Fruit fly (Drosophila melanogaster) whole organism, embryonic: ENCODE data around the gene CG14017.

Experiments used
- CG10267 ChIP-seq: fragments of 200-800 bp; sonication (Bioruptor generic); optimal IDR thresholded peaks from 2 replicates; lab custom pipeline; 2018; ENCODE audit warnings: missing biosample characterization, mild to moderate bottlenecking, missing genetic modification characterization, moderate library complexity
- CG10654 ChIP-seq: fragments of 200-800 bp; sonication (Bioruptor generic); optimal IDR thresholded peaks from 2 replicates; lab custom pipeline; 2016; ENCODE audit warnings: missing biosample characterization, missing genetic modification characterization
- CG12071 ChIP-seq: fragments of 200-800 bp; sonication (Bioruptor generic); optimal IDR thresholded peaks from 3 replicates; lab custom pipeline; 2018; ENCODE audit warnings: missing biosample characterization, mild to moderate bottlenecking, missing genetic modification characterization
- CG12155 ChIP-seq: fragments of 200-800 bp; sonication (Bioruptor generic); optimal IDR thresholded peaks from 3 replicates; lab custom pipeline; 2016; ENCODE audit warnings: missing biosample characterization, missing genetic modification characterization
- CG14441 ChIP-seq: fragments of 200-800 bp; sonication (Bioruptor generic); IDR thresholded peaks from 2 replicates; pipeline ENCODE4 v1.3.6; 2022; ENCODE audit warnings: missing biosample characterization, missing genetic modification characterization
- CG17802 ChIP-seq: fragments of 200-800 bp; sonication (Bioruptor generic); optimal IDR thresholded peaks from 2 replicates; lab custom pipeline; 2018; ENCODE audit warnings: missing biosample characterization, mild to moderate bottlenecking, missing genetic modification characterization, moderate library complexity
- CG18599 ChIP-seq: fragments of 200-800 bp; sonication (Bioruptor generic); optimal IDR thresholded peaks from 3 replicates; lab custom pipeline; 2017; ENCODE audit warnings: missing biosample characterization, missing genetic modification characterization, mild to moderate bottlenecking, moderate library complexity, missing genetic modification reagents
- CG2199 ChIP-seq: fragments of 200-800 bp; sonication (Bioruptor generic); IDR thresholded peaks from 3 replicates; pipeline ENCODE4 v1.3.6; 2022; ENCODE audit warnings: missing biosample characterization, missing genetic modification characterization
- CG31441 ChIP-seq: fragments of 200-800 bp; sonication (Bioruptor generic); IDR thresholded peaks from 2 replicates; pipeline ENCODE4 v1.3.6; 2022; ENCODE audit warnings: missing biosample characterization, missing genetic modification characterization
- CG32772 ChIP-seq: fragments of 200-800 bp; sonication (Bioruptor generic); IDR thresholded peaks from 2 replicates; pipeline ENCODE4 v1.3.6; 2022; ENCODE audit warnings: missing biosample characterization, missing genetic modification characterization
- CG34422 ChIP-seq: fragments of 200-800 bp; sonication (Bioruptor generic); IDR thresholded peaks from 3 replicates; pipeline ENCODE4 v1.3.6; 2022; ENCODE audit warnings: missing biosample characterization, missing genetic modification characterization
- CG8281 ChIP-seq: fragments of 200-800 bp; sonication (Bioruptor generic); optimal IDR thresholded peaks from 2 replicates; lab custom pipeline; 2018; ENCODE audit warnings: missing biosample characterization, mild to moderate bottlenecking, missing genetic modification characterization, moderate library complexity
- CG8359 ChIP-seq: fragments of 200-800 bp; sonication (Bioruptor generic); optimal IDR thresholded peaks from 2 replicates; lab custom pipeline; 2017; ENCODE audit warnings: missing biosample characterization, mild to moderate bottlenecking, missing genetic modification characterization, borderline replicate concordance
- CG8765 ChIP-seq: fragments of 200-800 bp; sonication (Bioruptor generic); IDR thresholded peaks from 2 replicates; pipeline ENCODE4 v1.3.6; 2022; ENCODE audit warnings: missing biosample characterization, missing genetic modification characterization
- CG9817 ChIP-seq: fragments of 200-800 bp; sonication (Bioruptor generic); optimal IDR thresholded peaks from 2 replicates; lab custom pipeline; 2018; ENCODE audit warnings: missing biosample characterization, mild to moderate bottlenecking, missing genetic modification characterization, moderate library complexity
- Dll ChIP-seq: fragments of 200-800 bp; sonication (Bioruptor generic); IDR thresholded peaks from 4 replicates; pipeline ENCODE4 v1.3.6; 2022; ENCODE audit warnings: missing biosample characterization, missing genetic modification characterization; ENCODE audit not compliant: partially characterized antibody
- Eip74EF ChIP-seq, 2 experiments: fragments of 200-800 bp in 1 of 2; fragments of >200 bp in 1 of 2; sonication (Bioruptor generic) in 1 of 2; optimal IDR thresholded peaks; 2 replicates each; lab custom pipeline; 2017 to 2019; ENCODE audit warnings: missing biosample characterization in 2 of 2, missing genetic modification characterization in 2 of 2, mild to moderate bottlenecking in 1 of 2, moderate library complexity in 1 of 2
- Fer3 ChIP-seq: fragments of 200-800 bp; sonication (Bioruptor generic); optimal IDR thresholded peaks from 2 replicates; lab custom pipeline; 2018; ENCODE audit warnings: missing biosample characterization, mild to moderate bottlenecking, missing genetic modification characterization, moderate library complexity
- Hr51 ChIP-seq, 2 experiments: fragments of 200-800 bp; sonication (Bioruptor generic); optimal IDR thresholded peaks; 2 replicates in 1 of 2; 3 replicates in 1 of 2; lab custom pipeline; 2016 to 2018; ENCODE audit warnings: missing biosample characterization in 2 of 2, missing genetic modification characterization in 2 of 2, mild to moderate bottlenecking in 1 of 2, moderate library complexity in 1 of 2
- Lim3 ChIP-seq: fragments of 200-800 bp; sonication (Bioruptor generic); IDR thresholded peaks from 2 replicates; pipeline ENCODE4 v1.3.6; 2022; ENCODE audit warnings: missing biosample characterization, missing genetic modification characterization
- Meics ChIP-seq: fragments of 200-800 bp; sonication (Bioruptor generic); optimal IDR thresholded peaks from 2 replicates; lab custom pipeline; 2017; ENCODE audit warnings: missing biosample characterization, mild to moderate bottlenecking, missing genetic modification characterization
- NFAT ChIP-seq: fragments of 200-800 bp; sonication (Bioruptor generic); IDR thresholded peaks from 2 replicates; pipeline ENCODE4 v1.3.6; 2022; ENCODE audit warnings: missing biosample characterization, missing genetic modification characterization
- Nf-YA ChIP-seq: fragments of 200-800 bp; sonication (Bioruptor generic); IDR thresholded peaks from 2 replicates; pipeline ENCODE4 v1.3.6; 2022; ENCODE audit warnings: missing biosample characterization, missing genetic modification characterization
- Scr ChIP-seq: fragments of 200-800 bp; sonication (Bioruptor generic); IDR thresholded peaks from 2 replicates; pipeline ENCODE4 v1.3.6; 2022; ENCODE audit warnings: missing biosample characterization, missing genetic modification characterization; ENCODE audit not compliant: partially characterized antibody
- Ssrp ChIP-seq: fragments of 200-800 bp; sonication (Bioruptor generic); optimal IDR thresholded peaks from 2 replicates; lab custom pipeline; 2018; ENCODE audit warnings: missing biosample characterization, mild to moderate bottlenecking, missing genetic modification characterization, moderate library complexity
- Taf1 ChIP-seq: fragments of 200-800 bp; sonication (Bioruptor generic); IDR thresholded peaks from 2 replicates; pipeline ENCODE4 v1.3.6; 2022; ENCODE audit warnings: missing biosample characterization, missing genetic modification characterization
- Trl ChIP-seq, 3 experiments: fragments of >200 bp in 2 of 3; fragments of 200-800 bp in 1 of 3; sonication (Bioruptor generic) in 1 of 3; optimal IDR thresholded peaks; 2 replicates in 1 of 3; 3 replicates in 2 of 3; lab custom pipeline; 2016 to 2017; ENCODE audit warnings: missing biosample characterization in 1 of 3, missing genetic modification characterization in 1 of 3
- abd-A ChIP-seq: fragments of 200-800 bp; sonication (Bioruptor generic); optimal IDR thresholded peaks from 3 replicates; lab custom pipeline; 2019; ENCODE audit warnings: missing biosample characterization, mild to moderate bottlenecking, missing genetic modification characterization, moderate library complexity
- bbx ChIP-seq: fragments of 200-800 bp; sonication (Bioruptor generic); IDR thresholded peaks from 2 replicates; pipeline ENCODE4 v1.3.6; 2022; ENCODE audit warnings: missing biosample characterization, missing genetic modification characterization; ENCODE audit not compliant: partially characterized antibody
- chif ChIP-seq, 2 experiments: fragments of 200-800 bp; sonication (Bioruptor generic); optimal IDR thresholded peaks; 3 replicates each; lab custom pipeline; 2016; ENCODE audit warnings: missing biosample characterization in 2 of 2, missing genetic modification characterization in 2 of 2
- chinmo ChIP-seq: fragments of 200-800 bp; sonication (Bioruptor generic); IDR thresholded peaks from 4 replicates; pipeline ENCODE4 v1.3.6; 2022; ENCODE audit warnings: missing biosample characterization, missing genetic modification characterization; ENCODE audit not compliant: partially characterized antibody
- danr ChIP-seq: fragments of 200-800 bp; sonication (Bioruptor generic); IDR thresholded peaks from 2 replicates; pipeline ENCODE4 v1.3.6; 2022; ENCODE audit warnings: missing biosample characterization, missing genetic modification characterization
- disco-r ChIP-seq: fragments of 200-800 bp; sonication (Bioruptor generic); optimal IDR thresholded peaks from 2 replicates; lab custom pipeline; 2016; ENCODE audit warnings: missing biosample characterization, missing genetic modification characterization
- dmrt11E ChIP-seq: fragments of 200-800 bp; sonication (Bioruptor generic); optimal IDR thresholded peaks from 3 replicates; lab custom pipeline; 2018; ENCODE audit warnings: missing biosample characterization, mild to moderate bottlenecking, missing genetic modification characterization, moderate library complexity
- dmrt99B ChIP-seq: fragments of 200-800 bp; sonication (Bioruptor generic); optimal IDR thresholded peaks from 2 replicates; lab custom pipeline; 2018; ENCODE audit warnings: missing biosample characterization, mild to moderate bottlenecking, missing genetic modification characterization, moderate library complexity
- dysf ChIP-seq: fragments of 200-800 bp; sonication (Bioruptor generic); IDR thresholded peaks from 3 replicates; pipeline ENCODE4 v1.3.6; 2022; ENCODE audit warnings: missing biosample characterization, missing genetic modification characterization
- gem ChIP-seq: fragments of 200-800 bp; sonication (Bioruptor generic); optimal IDR thresholded peaks from 2 replicates; lab custom pipeline; 2019; ENCODE audit warnings: missing biosample characterization, mild to moderate bottlenecking, missing genetic modification characterization, moderate library complexity
- jing ChIP-seq: fragments of 200-800 bp; sonication (Bioruptor generic); optimal IDR thresholded peaks from 2 replicates; lab custom pipeline; 2018; ENCODE audit warnings: missing biosample characterization, mild to moderate bottlenecking, missing genetic modification characterization
- kni ChIP-seq: fragments of 200-800 bp; sonication (Bioruptor generic); optimal IDR thresholded peaks from 3 replicates; lab custom pipeline; 2017; ENCODE audit warnings: mild to moderate bottlenecking, missing biosample characterization, missing genetic modification reagents, missing genetic modification characterization
- knrl ChIP-seq: fragments of 200-800 bp; sonication (Bioruptor generic); IDR thresholded peaks from 3 replicates; pipeline ENCODE4 v1.3.6; 2022; ENCODE audit warnings: missing biosample characterization, missing genetic modification characterization; ENCODE audit not compliant: partially characterized antibody
- maf-S ChIP-seq: fragments of 200-800 bp; sonication (Bioruptor generic); optimal IDR thresholded peaks from 2 replicates; lab custom pipeline; 2016; ENCODE audit warnings: missing biosample characterization, missing genetic modification characterization
- mirr ChIP-seq: fragments of 200-800 bp; sonication (Bioruptor generic); optimal IDR thresholded peaks from 3 replicates; lab custom pipeline; 2018; ENCODE audit warnings: missing biosample characterization, mild to moderate bottlenecking, missing genetic modification characterization
- odd ChIP-seq: fragments of 200-800 bp; sonication (Bioruptor generic); optimal IDR thresholded peaks from 2 replicates; lab custom pipeline; 2017; ENCODE audit warnings: missing biosample characterization, mild to moderate bottlenecking, missing genetic modification characterization
- pb ChIP-seq: fragments of 200-800 bp; sonication (Bioruptor generic); optimal IDR thresholded peaks from 3 replicates; lab custom pipeline; 2016; ENCODE audit warnings: missing biosample characterization, missing genetic modification characterization
- prd ChIP-seq, 3 experiments: fragments of >200 bp in 2 of 3; fragments of 200-800 bp in 1 of 3; sonication (Bioruptor generic) in 1 of 3; optimal IDR thresholded peaks in 2 of 3; IDR thresholded peaks in 1 of 3; 2 replicates in 2 of 3; 3 replicates in 1 of 3; pipeline versions ENCODE4 v1.3.6 to Lab custom; 2017 to 2022; ENCODE audit warnings: missing biosample characterization in 1 of 3, missing genetic modification characterization in 1 of 3
- psq ChIP-seq: fragments of 200-800 bp; sonication (Bioruptor generic); optimal IDR thresholded peaks from 2 replicates; lab custom pipeline; 2017; ENCODE audit warnings: missing biosample characterization, missing genetic modification characterization
- row ChIP-seq: fragments of 200-800 bp; sonication (Bioruptor generic); IDR thresholded peaks from 3 replicates; pipeline ENCODE4 v1.3.6; 2022; ENCODE audit warnings: missing biosample characterization, missing genetic modification characterization
- slbo ChIP-seq: fragments of 200-800 bp; sonication (Bioruptor generic); IDR thresholded peaks from 2 replicates; pipeline ENCODE4 v1.3.6; 2022; ENCODE audit warnings: missing biosample characterization, missing genetic modification characterization
- tio ChIP-seq: fragments of 200-800 bp; sonication (Bioruptor generic); optimal IDR thresholded peaks from 2 replicates; lab custom pipeline; 2017; ENCODE audit warnings: missing biosample characterization, missing genetic modification characterization, inconsistent platforms

Gene CG14017

DNA sequence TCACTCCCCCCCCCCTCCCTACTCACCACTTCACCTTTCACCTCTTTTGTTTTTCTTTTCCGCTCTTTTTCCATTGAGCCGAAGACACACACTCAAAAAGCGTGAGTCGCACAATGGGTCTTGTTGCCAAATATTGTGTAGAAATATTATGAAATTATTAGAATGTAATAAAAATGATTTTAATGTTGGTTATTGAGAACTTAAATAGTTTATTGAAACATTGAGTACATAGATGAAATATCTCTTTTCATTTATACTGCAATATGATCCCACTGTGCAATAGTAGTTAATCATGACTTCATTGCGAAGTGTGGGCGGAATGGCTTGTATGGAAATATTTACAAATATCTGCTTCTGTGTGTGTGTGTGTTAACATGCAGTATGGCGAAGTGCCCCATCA is 13.4 kb downstream of the CG14017 start (continued):
- TF ChIP-seq CG10267 (tag; lab: Kevin White, UChicago) (no peak), chinmo (GFP tag; lab: Robert Waterston, UW) (no peak), Lim3 (GFP tag; lab: Robert Waterston, UW) (no peak), CG2199 (GFP tag; lab: Robert Waterston, UW) (no peak), Hr51 (GFP tag; optimal IDR thresholded peaks at IDR 0.05; lab: Kevin White, UChicago) (peak in 1 of 2 experiments; percentile 12), CG31441 (GFP tag; lab: Robert Waterston, UW) (0 out of 2 replicates have a peak, but pooled peaks have one; percentile 11), CG8765 (GFP tag; lab: Robert Waterston, UW) (no peak), dysf (GFP tag; lab: Robert Waterston, UW) (no peak), CG34422 (GFP tag; lab: Robert Waterston, UW) (no peak), jing (GFP tag; lab: Kevin White, UChicago) (no peak), maf-S (GFP tag; lab: Kevin White, UChicago) (no peak), pb (GFP tag; lab: Kevin White, UChicago) (no peak), Ssrp (tag; lab: Kevin White, UChicago) (no peak), CG12071 (GFP tag; lab: Kevin White, UChicago) (no peak), CG12155 (GFP tag; lab: Kevin White, UChicago) (no peak), tio (GFP tag; lab: Kevin White, UChicago) (no peak), CG8359 (GFP tag; lab: Kevin White, UChicago) (no peak), bbx (no peak), Meics (GFP tag; lab: Kevin White, UChicago) (no peak), knrl (GFP tag; lab: Robert Waterston, UW) (no peak), CG17802 (tag; lab: Kevin White, UChicago) (no peak), abd-A (tag; lab: Kevin White, UChicago) (no peak), CG14441 (GFP tag; lab: Robert Waterston, UW) (0 out of 2 replicates have a peak, but pooled peaks have one; percentile 34), gem (tag; lab: Kevin White, UChicago) (peak; percentile 41), chif (GFP tag; optimal IDR thresholded peaks at IDR 0.05; lab: Kevin White, UChicago) (no peak), Fer3 (tag; lab: Kevin White, UChicago) (no peak), CG32772 (GFP tag; lab: Robert Waterston, UW) (0 out of 2 replicates have a peak, but pooled peaks have one; percentile 24), danr (GFP tag; lab: Robert Waterston, UW) (no peak), mirr (GFP tag; lab: Kevin White, UChicago) (no peak), Trl (optimal IDR thresholded peaks at IDR 0.05; lab: Kevin White, UChicago) (no peak), Trl (GFP tag; optimal IDR thresholded peaks at IDR 0.05; lab: Kevin White, UChicago) (no peak), dmrt11E (tag; lab: Kevin White, UChicago) (no peak), CG9817 (tag; lab: Kevin White, UChicago) (no peak), row (GFP tag; lab: Robert Waterston, UW) (peak; percentile 52; the same call in 2 of the 3 replicates), Nf-YA (no peak), Scr (GFP tag; lab: Robert Waterston, UW) (no peak), psq (no peak), CG18599 (no peak), dmrt99B (tag; lab: Kevin White, UChicago) (peak; percentile 34), CG8281 (tag; lab: Kevin White, UChicago) (no peak), Eip74EF (GFP tag; optimal IDR thresholded peaks at IDR 0.05; lab: Kevin White, UChicago) (no peak), slbo (peak; percentile 45), NFAT (GFP tag; lab: Robert Waterston, UW) (no peak), Taf1 (GFP tag; lab: Robert Waterston, UW) (no peak), odd (GFP tag; lab: Kevin White, UChicago) (no peak), prd (optimal IDR thresholded peaks at IDR 0.05; lab: Kevin White, UChicago) (no peak), prd (GFP tag; IDR thresholded peaks at IDR 0.05; lab: Robert Waterston, UW) (peak; percentile 40; the same call in 1 of the 3 replicates), Dll (GFP tag; lab: Robert Waterston, UW) (no peak), disco-r (GFP tag; lab: Kevin White, UChicago) (no peak), CG10654 (GFP tag; lab: Kevin White, UChicago) (no peak), kni (no peak)
